Worm (Caenorhabditis elegans) whole organism, L4/young adult: ENCODE results near the gene math-44.

Experiments used
- W03F9.2 ChIP-seq: fragments of 150-350 bp; optimal IDR thresholded peaks from 2 replicates; lab custom pipeline; 2014; ENCODE audit warnings: missing biosample characterization, missing genetic modification characterization
- dao-5 ChIP-seq: sonication (generic microtip); optimal IDR thresholded peaks from 2 replicates; lab custom pipeline; 2016; ENCODE audit warnings: missing genotype, missing genetic modification characterization, moderate library complexity, missing compliant biosample characterization
- him-1 ChIP-seq: sonication (generic microtip); optimal IDR thresholded peaks from 2 replicates; lab custom pipeline; 2016; ENCODE audit warnings: missing genotype, missing genetic modification reagents, missing genetic modification characterization, missing compliant biosample characterization

DNA sequence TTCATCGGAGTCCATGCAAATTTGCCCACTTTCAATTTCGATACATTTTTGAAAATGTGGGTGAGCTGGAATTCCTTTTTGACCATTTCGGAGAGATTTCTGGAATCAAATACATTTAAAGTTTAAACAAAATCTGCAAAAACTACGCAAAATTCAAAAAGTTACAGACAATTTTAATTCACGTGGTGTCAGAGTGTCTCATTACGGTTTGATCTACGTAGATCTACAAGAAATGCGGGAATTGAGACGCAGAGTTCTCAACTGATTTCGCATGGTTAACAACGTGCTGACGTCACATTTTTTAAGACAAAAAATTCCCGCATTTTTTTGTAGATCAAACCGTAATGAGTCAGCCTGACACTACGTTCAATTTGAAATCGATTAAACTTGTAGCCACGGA is 37.4 kb downstream of the math-44 start, which contains the start of gene bath-21:
- TF ChIP-seq W03F9.2 (tag; lab: Kevin White, UChicago) (no peak), him-1 (no peak), dao-5 (tag; lab: Kevin White, UChicago) (no peak)
